Fruit fly (Drosophila melanogaster) whole organism, embryonic: ENCODE data around the gene CG8958.
A peak's percentile ranks its signal among the peaks of the same experiment; 100 is the strongest.

Experiments used
- CG10209 ChIP-seq: fragments of 200-800 bp; sonication (Bioruptor generic); optimal IDR thresholded peaks from 3 replicates; lab custom pipeline; 2017; ENCODE audit warnings: missing biosample characterization, mild to moderate bottlenecking, missing genetic modification characterization, missing genetic modification reagents
- CG1024 ChIP-seq: fragments of 200-800 bp; sonication (Bioruptor generic); IDR thresholded peaks from 2 replicates; pipeline ENCODE4 v1.3.6; 2022; ENCODE audit warnings: missing biosample characterization, missing genetic modification characterization
- CG1233 ChIP-seq: fragments of 200-800 bp; sonication (Bioruptor generic); optimal IDR thresholded peaks from 4 replicates; lab custom pipeline; 2018; ENCODE audit warnings: missing biosample characterization, mild to moderate bottlenecking, missing genetic modification characterization
- CG13775 ChIP-seq: fragments of 200-800 bp; sonication (Bioruptor generic); optimal IDR thresholded peaks from 3 replicates; lab custom pipeline; 2017; ENCODE audit warnings: missing biosample characterization, mild to moderate bottlenecking, missing genetic modification characterization
- CG14710 ChIP-seq: fragments of 200-800 bp; sonication (Bioruptor generic); optimal IDR thresholded peaks from 3 replicates; lab custom pipeline; 2019; ENCODE audit warnings: missing biosample characterization, mild to moderate bottlenecking, missing genetic modification characterization, moderate library complexity
- CG14965 ChIP-seq: fragments of 200-800 bp; sonication (Bioruptor generic); optimal IDR thresholded peaks from 2 replicates; lab custom pipeline; 2016; ENCODE audit warnings: missing biosample characterization, missing genetic modification characterization, borderline replicate concordance
- CG15514 ChIP-seq: fragments of 200-800 bp; sonication (Bioruptor generic); optimal IDR thresholded peaks from 3 replicates; lab custom pipeline; 2017; ENCODE audit warnings: missing biosample characterization, missing genetic modification characterization, mild to moderate bottlenecking, moderate library complexity, missing genetic modification reagents
- CG1603 ChIP-seq: fragments of 200-800 bp; sonication (Bioruptor generic); optimal IDR thresholded peaks from 2 replicates; lab custom pipeline; 2019; ENCODE audit warnings: missing biosample characterization, mild to moderate bottlenecking, missing genetic modification characterization, moderate library complexity
- CG17328 ChIP-seq: fragments of 200-800 bp; sonication (Bioruptor generic); IDR thresholded peaks from 2 replicates; pipeline ENCODE4 v1.3.6; 2022; ENCODE audit warnings: missing biosample characterization, missing genetic modification characterization
- CG17802 ChIP-seq: fragments of 200-800 bp; sonication (Bioruptor generic); optimal IDR thresholded peaks from 2 replicates; lab custom pipeline; 2018; ENCODE audit warnings: missing biosample characterization, mild to moderate bottlenecking, missing genetic modification characterization, moderate library complexity
- CG17912 ChIP-seq: fragments of 200-800 bp; sonication (Bioruptor generic); optimal IDR thresholded peaks from 2 replicates; lab custom pipeline; 2018; ENCODE audit warnings: missing biosample characterization, mild to moderate bottlenecking, missing genetic modification characterization
- CG2120 ChIP-seq: fragments of 200-800 bp; sonication (Bioruptor generic); optimal IDR thresholded peaks from 3 replicates; lab custom pipeline; 2016; ENCODE audit warnings: missing biosample characterization, missing genetic modification characterization
- CG32532 ChIP-seq: fragments of 200-800 bp; sonication (Bioruptor generic); IDR thresholded peaks from 2 replicates; pipeline ENCODE4 v1.3.6; 2022; ENCODE audit warnings: missing biosample characterization, missing genetic modification characterization
- CG33213 ChIP-seq: fragments of 200-800 bp; sonication (Bioruptor generic); optimal IDR thresholded peaks from 3 replicates; lab custom pipeline; 2016; ENCODE audit warnings: missing biosample characterization, missing genetic modification characterization
- CG4730 ChIP-seq: fragments of 200-800 bp; sonication (Bioruptor generic); IDR thresholded peaks from 2 replicates; pipeline ENCODE4 v1.3.6; 2022; ENCODE audit warnings: missing biosample characterization, missing genetic modification characterization
- CG6791 ChIP-seq: fragments of 200-800 bp; sonication (Bioruptor generic); IDR thresholded peaks from 3 replicates; pipeline ENCODE4 v1.3.6; 2022; ENCODE audit warnings: missing biosample characterization, missing genetic modification characterization; ENCODE audit not compliant: partially characterized antibody
- CG7839 ChIP-seq: fragments of 200-800 bp; sonication (Bioruptor generic); optimal IDR thresholded peaks from 3 replicates; lab custom pipeline; 2018; ENCODE audit warnings: missing biosample characterization, mild to moderate bottlenecking, missing genetic modification characterization, moderate library complexity
- Dbx ChIP-seq: fragments of 200-800 bp; sonication (Bioruptor generic); IDR thresholded peaks from 3 replicates; pipeline ENCODE4 v1.3.6; 2022; ENCODE audit warnings: missing biosample characterization, missing genetic modification characterization
- Ets97D ChIP-seq: fragments of 200-800 bp; sonication (Bioruptor generic); optimal IDR thresholded peaks from 3 replicates; lab custom pipeline; 2016; ENCODE audit warnings: missing biosample characterization, missing genetic modification characterization
- Fer2 ChIP-seq: fragments of 200-800 bp; sonication (Bioruptor generic); optimal IDR thresholded peaks from 2 replicates; lab custom pipeline; 2018; ENCODE audit warnings: missing biosample characterization, mild to moderate bottlenecking, missing genetic modification characterization, moderate library complexity
- Hmr ChIP-seq: fragments of 200-800 bp; sonication (Bioruptor generic); optimal IDR thresholded peaks from 3 replicates; lab custom pipeline; 2017; ENCODE audit warnings: mild to moderate bottlenecking, missing biosample characterization, missing genetic modification reagents, missing genetic modification characterization
- MTF-1 ChIP-seq: fragments of 200-800 bp; sonication (Bioruptor generic); optimal IDR thresholded peaks from 2 replicates; lab custom pipeline; 2018; ENCODE audit warnings: missing biosample characterization, mild to moderate bottlenecking, missing genetic modification characterization, borderline replicate concordance
- Med ChIP-seq: fragments of 200-800 bp; sonication (Bioruptor generic); peaks from one replicate; lab custom pipeline; 2016; ENCODE audit warnings: missing biosample characterization, missing genetic modification characterization, mild to moderate bottlenecking, inconsistent platforms, moderate library complexity
- Ptx1 ChIP-seq: fragments of 200-800 bp; sonication (Bioruptor generic); IDR thresholded peaks from 2 replicates; pipeline ENCODE4 v1.3.6; 2022; ENCODE audit warnings: missing biosample characterization, missing genetic modification characterization
- Trl ChIP-seq, 3 experiments: fragments of >200 bp in 2 of 3; fragments of 200-800 bp in 1 of 3; sonication (Bioruptor generic) in 1 of 3; optimal IDR thresholded peaks; 2 replicates in 1 of 3; 3 replicates in 2 of 3; lab custom pipeline; 2016 to 2017; ENCODE audit warnings: missing biosample characterization in 1 of 3, missing genetic modification characterization in 1 of 3
- ac ChIP-seq: fragments of 200-800 bp; sonication (Bioruptor generic); optimal IDR thresholded peaks from 3 replicates; lab custom pipeline; 2017; ENCODE audit warnings: missing biosample characterization, mild to moderate bottlenecking, missing genetic modification characterization
- amos ChIP-seq: fragments of 200-800 bp; sonication (Bioruptor generic); IDR thresholded peaks from 2 replicates; pipeline ENCODE4 v1.3.6; 2022; ENCODE audit warnings: missing biosample characterization, missing genetic modification characterization; ENCODE audit not compliant: partially characterized antibody
- ara ChIP-seq: fragments of 200-800 bp; sonication (Bioruptor generic); IDR thresholded peaks from 2 replicates; pipeline ENCODE4 v1.3.6; 2022; ENCODE audit warnings: missing biosample characterization, missing genetic modification characterization
- bab2 ChIP-seq: fragments of 200-800 bp; sonication (Bioruptor generic); optimal IDR thresholded peaks from 2 replicates; lab custom pipeline; 2016; ENCODE audit warnings: missing biosample characterization, missing genetic modification characterization
- bbx ChIP-seq: fragments of 200-800 bp; sonication (Bioruptor generic); IDR thresholded peaks from 2 replicates; pipeline ENCODE4 v1.3.6; 2022; ENCODE audit warnings: missing biosample characterization, missing genetic modification characterization; ENCODE audit not compliant: partially characterized antibody
- btn ChIP-seq: fragments of 200-800 bp; sonication (Bioruptor generic); optimal IDR thresholded peaks from 2 replicates; lab custom pipeline; 2016; ENCODE audit warnings: missing biosample characterization, missing genetic modification characterization
- chif ChIP-seq, 2 experiments: fragments of 200-800 bp; sonication (Bioruptor generic); optimal IDR thresholded peaks; 3 replicates each; lab custom pipeline; 2016; ENCODE audit warnings: missing biosample characterization in 2 of 2, missing genetic modification characterization in 2 of 2
- chm ChIP-seq: fragments of 200-800 bp; sonication (Bioruptor generic); IDR thresholded peaks from 2 replicates; pipeline ENCODE4 v1.3.6; 2022; ENCODE audit warnings: missing biosample characterization, missing genetic modification characterization
- danr ChIP-seq: fragments of 200-800 bp; sonication (Bioruptor generic); IDR thresholded peaks from 2 replicates; pipeline ENCODE4 v1.3.6; 2022; ENCODE audit warnings: missing biosample characterization, missing genetic modification characterization
- h ChIP-seq: fragments of >200 bp; optimal IDR thresholded peaks from 2 replicates; lab custom pipeline; 2017
- ind ChIP-seq: fragments of 200-800 bp; sonication (Bioruptor generic); optimal IDR thresholded peaks from 3 replicates; lab custom pipeline; 2016; ENCODE audit warnings: missing biosample characterization, missing genetic modification characterization
- ken ChIP-seq: fragments of 200-800 bp; sonication (Bioruptor generic); IDR thresholded peaks from 3 replicates; pipeline ENCODE4 v1.3.6; 2022; ENCODE audit warnings: missing biosample characterization, missing genetic modification characterization
- lab ChIP-seq: fragments of 200-800 bp; sonication (Bioruptor generic); optimal IDR thresholded peaks from 3 replicates; lab custom pipeline; 2017; ENCODE audit warnings: missing biosample characterization, missing genetic modification characterization, mild to moderate bottlenecking, moderate library complexity, missing genetic modification reagents
- lmd ChIP-seq: fragments of 200-800 bp; sonication (Bioruptor generic); IDR thresholded peaks from 2 replicates; pipeline ENCODE4 v1.3.6; 2022; ENCODE audit warnings: missing biosample characterization, missing genetic modification characterization
- luna ChIP-seq: fragments of 200-800 bp; sonication (Bioruptor generic); optimal IDR thresholded peaks from 2 replicates; lab custom pipeline; 2016; ENCODE audit warnings: missing biosample characterization, missing genetic modification characterization
- prd ChIP-seq, 3 experiments: fragments of >200 bp in 2 of 3; fragments of 200-800 bp in 1 of 3; sonication (Bioruptor generic) in 1 of 3; optimal IDR thresholded peaks in 2 of 3; IDR thresholded peaks in 1 of 3; 2 replicates in 2 of 3; 3 replicates in 1 of 3; pipeline versions ENCODE4 v1.3.6 to Lab custom; 2017 to 2022; ENCODE audit warnings: missing biosample characterization in 1 of 3, missing genetic modification characterization in 1 of 3
- sens ChIP-seq: fragments of 200-800 bp; sonication (Bioruptor generic); peaks from one replicate; lab custom pipeline; 2016; ENCODE audit warnings: missing biosample characterization, missing genetic modification characterization
- sisA ChIP-seq: fragments of 200-800 bp; sonication (Bioruptor generic); IDR thresholded peaks from 2 replicates; pipeline ENCODE4 v1.3.6; 2022; ENCODE audit warnings: missing biosample characterization, missing genetic modification characterization
- slbo ChIP-seq: fragments of 200-800 bp; sonication (Bioruptor generic); IDR thresholded peaks from 2 replicates; pipeline ENCODE4 v1.3.6; 2022; ENCODE audit warnings: missing biosample characterization, missing genetic modification characterization
- slp2 ChIP-seq: fragments of 200-800 bp; sonication (Bioruptor generic); optimal IDR thresholded peaks from 2 replicates; lab custom pipeline; 2016; ENCODE audit warnings: missing biosample characterization, missing genetic modification characterization
- unc-4 ChIP-seq: fragments of 200-800 bp; sonication (Bioruptor generic); IDR thresholded peaks from 2 replicates; pipeline ENCODE4 v1.3.6; 2022; ENCODE audit warnings: missing biosample characterization, missing genetic modification characterization; ENCODE audit not compliant: partially characterized antibody
- vvl ChIP-seq: fragments of 200-800 bp; sonication (Bioruptor generic); IDR thresholded peaks from 2 replicates; pipeline ENCODE4 v1.3.6; 2022; ENCODE audit warnings: missing biosample characterization, missing genetic modification characterization
- zen ChIP-seq: fragments of 200-800 bp; sonication (Bioruptor generic); optimal IDR thresholded peaks from 3 replicates; lab custom pipeline; 2018; ENCODE audit warnings: missing biosample characterization, mild to moderate bottlenecking, missing genetic modification characterization, moderate library complexity

Gene CG8958

DNA sequence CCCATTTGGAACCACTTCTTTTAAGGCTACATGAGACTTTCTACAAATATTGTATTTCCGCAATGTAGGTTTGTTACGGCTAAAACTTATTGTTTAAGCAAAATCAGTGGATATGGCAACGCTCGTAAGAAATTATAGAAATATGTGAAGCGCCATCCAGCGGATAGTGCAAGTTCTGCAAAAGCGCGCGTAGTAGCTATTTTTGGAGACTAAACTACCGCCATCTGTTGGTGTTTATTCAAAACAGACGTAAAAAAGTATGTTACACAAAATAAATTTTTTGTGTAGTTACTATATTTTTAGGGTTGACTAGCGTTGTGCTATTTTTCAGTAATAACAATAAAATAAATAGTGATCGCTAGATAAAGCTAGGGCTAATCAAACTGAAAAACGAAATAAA lies 22.7 kb downstream of the CG8958 start (continued):
- TF ChIP-seq MTF-1 (GFP tag; lab: Kevin White, UChicago) (peak; percentile 36), luna (GFP tag; lab: Kevin White, UChicago) (peak; percentile 24), ac (GFP tag; lab: Kevin White, UChicago) (no peak), chif (GFP tag; optimal IDR thresholded peaks at IDR 0.05; lab: Kevin White, UChicago) (peak; percentile 0 to 19), danr (GFP tag; lab: Robert Waterston, UW) (0 out of 2 replicates have a peak, but pooled peaks have one; percentile 15), Ptx1 (peak; percentile 47), slbo (peak; percentile 69), zen (tag; lab: Kevin White, UChicago) (no peak), Med (GFP tag; lab: Kevin White, UChicago) (peak; percentile 95), CG33213 (peak; percentile 47), Dbx (GFP tag; lab: Robert Waterston, UW) (0 out of 3 replicates have a peak, but pooled peaks have one; percentile 28), CG2120 (peak; percentile 23), sisA (GFP tag; lab: Robert Waterston, UW) (peak; percentile 48), Trl (optimal IDR thresholded peaks at IDR 0.05; lab: Kevin White, UChicago) (no peak), Trl (GFP tag; optimal IDR thresholded peaks at IDR 0.05; lab: Kevin White, UChicago) (peak; percentile 72), amos (GFP tag; lab: Robert Waterston, UW) (no peak), CG1233 (GFP tag; lab: Kevin White, UChicago) (peak; percentile 9), lab (no peak), CG10209 (no peak), lmd (peak; percentile 34; the same call in 1 of the 2 replicates), Ets97D (peak; percentile 30), CG17912 (GFP tag; lab: Kevin White, UChicago) (peak; percentile 26), CG4730 (GFP tag; lab: Robert Waterston, UW) (0 out of 2 replicates have a peak, but pooled peaks have one; percentile 27), sens (GFP tag; lab: Kevin White, UChicago) (peak; percentile 80), ara (GFP tag; lab: Robert Waterston, UW) (peak; percentile 49), CG6791 (GFP tag; lab: Robert Waterston, UW) (peak; percentile 36; the same call in 1 of the 3 replicates), prd (optimal IDR thresholded peaks at IDR 0.05; lab: Kevin White, UChicago) (no peak), prd (GFP tag; IDR thresholded peaks at IDR 0.05; lab: Robert Waterston, UW) (peak; percentile 51; the same call in 2 of the 3 replicates), Hmr (peak; percentile 14), btn (no peak), CG1024 (GFP tag; lab: Robert Waterston, UW) (peak; percentile 45; the same call in 1 of the 2 replicates), CG14710 (no peak), CG14965 (peak; percentile 58), CG32532 (GFP tag; lab: Robert Waterston, UW) (peak; percentile 77), bbx (peak; percentile 40; the same call in 1 of the 2 replicates), bab2 (GFP tag; lab: Kevin White, UChicago) (peak; percentile 66), ind (GFP tag; lab: Kevin White, UChicago) (peak; percentile 12), Fer2 (tag; lab: Kevin White, UChicago) (no peak), CG1603 (tag; lab: Kevin White, UChicago) (peak; percentile 40), CG7839 (peak; percentile 35), chm (GFP tag; lab: Robert Waterston, UW) (no peak), unc-4 (GFP tag; lab: Robert Waterston, UW) (0 out of 2 replicates have a peak, but pooled peaks have one; percentile 17), ken (0 out of 3 replicates have a peak, but pooled peaks have one; percentile 35), CG17802 (tag; lab: Kevin White, UChicago) (no peak), CG15514 (GFP tag; lab: Kevin White, UChicago) (peak; percentile 34), slp2 (GFP tag; lab: Kevin White, UChicago) (peak; percentile 53), h (no peak), CG13775 (no peak), vvl (GFP tag; lab: Robert Waterston, UW) (peak; percentile 66), CG17328 (GFP tag; lab: Robert Waterston, UW) (peak; percentile 5; the same call in 1 of the 2 replicates)
